Worm (Caenorhabditis elegans): ENCODE measurements around the gene eelo-2.

DNA sequence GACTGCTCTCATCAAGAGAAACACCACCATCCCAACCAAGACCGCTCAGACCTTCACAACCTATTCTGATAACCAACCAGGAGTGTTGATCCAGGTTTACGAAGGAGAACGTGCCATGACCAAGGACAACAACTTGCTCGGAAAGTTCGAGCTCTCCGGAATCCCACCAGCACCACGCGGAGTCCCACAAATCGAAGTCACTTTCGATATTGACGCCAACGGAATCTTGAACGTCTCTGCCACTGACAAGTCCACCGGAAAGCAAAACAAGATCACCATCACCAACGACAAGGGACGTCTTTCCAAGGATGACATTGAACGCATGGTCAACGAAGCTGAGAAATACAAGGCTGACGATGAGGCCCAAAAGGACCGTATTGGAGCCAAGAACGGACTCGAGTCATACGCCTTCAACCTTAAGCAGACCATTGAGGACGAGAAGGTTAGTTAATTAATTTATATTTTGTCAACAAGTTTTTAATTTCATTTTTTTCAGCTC lies 30.6 kb downstream of the eelo-2 start:
- TF ChIP-seq nhr-12 (tag; optimal IDR thresholded peaks at IDR 0.05) (no peak), lin-13 (GFP tag; optimal IDR thresholded peaks at IDR 0.05) (no peak), ceh-82 (tag; optimal IDR thresholded peaks at IDR 0.05) (no peak), ztf-11 (tag; optimal IDR thresholded peaks at IDR 0.05) (no peak), unc-62 (GFP tag; optimal IDR thresholded peaks at IDR 0.05) (no peak), fos-1 (tag; optimal IDR thresholded peaks at IDR 0.05) (no peak), nhr-23 (tag; optimal IDR thresholded peaks at IDR 0.05) (no peak), unc-55 (GFP tag; optimal IDR thresholded peaks at IDR 0.05) (no peak), lsy-2 (tag; optimal IDR thresholded peaks at IDR 0.05) (no peak), Y55F3AM.14 (GFP tag; optimal IDR thresholded peaks at IDR 0.05) (no peak)

Data from whole organism, L2 larva.